Worm (Caenorhabditis elegans): ENCODE data around the gene srsx-8.

ce11 chrV:1572585-1572984 is 19.7 kb upstream of the srsx-8 start:
- no peak for TF ChIP-seq lim-7 (GFP tag; IDR thresholded peaks at IDR 0.05)
- TF ChIP-seq ZK546.5 (tag; optimal IDR thresholded peaks at IDR 0.05), result no peak
- TF ChIP-seq daf-12 (tag; optimal IDR thresholded peaks at IDR 0.05), result no peak
- no peak for TF ChIP-seq zag-1 (tag; optimal IDR thresholded peaks at IDR 0.05)
- no peak for TF ChIP-seq lin-39 (tag; optimal IDR thresholded peaks at IDR 0.05)
